Worm (Caenorhabditis elegans): ENCODE results near the gene ZK370.4.

- TF ChIP-seq unc-55 (GFP tag; optimal IDR thresholded peaks at IDR 0.05) (no peak), pqm-1 (tag; optimal IDR thresholded peaks at IDR 0.05) (no peak)
Measured at ce11 chrIII:8769253-8769652, 38.0 kb upstream of the ZK370.4 start, which contains the start of gene K02D10.1.

Measured in whole organism, late embryonic.